Worm (Caenorhabditis elegans): Measurements from ENCODE around the gene cyp-34A9.

- TF ChIP-seq zip-4 (GFP tag; optimal IDR thresholded peaks at IDR 0.05) (no peak), fkh-8 (tag; optimal IDR thresholded peaks at IDR 0.05) (no peak)
These were observed 39.0 kb downstream of the cyp-34A9 start, which contains the start of gene srx-63 for ce11 chrV:3931326-3931725.

All from whole organism, L1 larva.